Worm (Caenorhabditis elegans): ENCODE results near the gene twk-36.
A peak's percentile ranks its signal among the peaks of the same experiment; 100 is the strongest.

The twk-36 gene

ce11 chrV:17728336-17728735 lies 18.5 kb downstream of the twk-36 start:
- no peak for TF ChIP-seq Y53G8AR.9 (GFP tag; conservative IDR thresholded peaks at IDR 0.05)

DNA sequence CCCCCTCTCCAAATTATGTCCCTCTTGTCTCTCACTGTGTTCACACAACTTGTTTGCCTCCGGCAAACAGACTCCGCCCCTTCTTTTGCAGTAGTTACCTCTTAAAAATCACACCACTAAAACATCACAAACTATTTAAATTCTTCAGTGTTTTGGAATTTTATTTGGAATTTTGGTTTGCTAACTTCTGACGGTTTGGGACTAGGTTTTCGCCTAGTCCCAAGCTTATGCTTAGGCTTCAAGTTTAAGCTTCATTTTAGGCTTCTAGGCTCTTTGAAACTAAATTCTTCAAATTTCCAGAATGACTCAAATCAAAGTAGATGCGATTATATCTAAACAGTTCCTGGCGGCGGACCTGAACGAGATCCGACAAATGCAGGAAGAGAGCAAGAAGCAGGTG lies 22.2 kb downstream of the twk-36 start, which contains the start of gene fat-5:
Gene fat-5 (plus strand): TSS at position 301 of the 400 bp plus-strand sequence.
- TF ChIP-seq ceh-79 (tag; optimal IDR thresholded peaks at IDR 0.05) = no peak
- no peak for TF ChIP-seq F57A8.1 (GFP tag; optimal IDR thresholded peaks at IDR 0.05)
- no peak for TF ChIP-seq rec-8 (tag; optimal IDR thresholded peaks at IDR 0.05)
- TF ChIP-seq ceh-91 (GFP tag; IDR thresholded peaks at IDR 0.05) = no peak
- TF ChIP-seq ceh-58 (GFP tag; IDR thresholded peaks at IDR 0.05) = no peak
- no peak for TF ChIP-seq F39B2.1 (GFP tag; IDR thresholded peaks at IDR 0.05)
- no peak for TF ChIP-seq hlh-12 (tag; optimal IDR thresholded peaks at IDR 0.05)
- no peak for TF ChIP-seq mel-28 (tag; optimal IDR thresholded peaks at IDR 0.05; ENCODE audit: borderline replicate concordance)
- no peak for TF ChIP-seq mxl-1 (tag; optimal IDR thresholded peaks at IDR 0.05)
- no peak for TF ChIP-seq K11D2.4 (GFP tag; IDR thresholded peaks at IDR 0.05)
- no peak for TF ChIP-seq attf-6 (GFP tag; IDR thresholded peaks at IDR 0.05)
- TF ChIP-seq Y95B8A.8 (GFP tag; IDR thresholded peaks at IDR 0.05) = no peak
- TF ChIP-seq zim-3 (tag; optimal IDR thresholded peaks at IDR 0.05) = no peak
- TF ChIP-seq C17E4.6 (GFP tag; IDR thresholded peaks at IDR 0.05) = no peak
- TF ChIP-seq egl-18 (GFP tag; IDR thresholded peaks at IDR 0.05) = no peak
- TF ChIP-seq Y79H2A.3 (GFP tag; conservative IDR thresholded peaks at IDR 0.05) = no peak

ce11 chrV:17723142-17723781 lies 23.6 kb downstream of the twk-36 start:
- TF ChIP-seq nhr-80 (tag; optimal IDR thresholded peaks at IDR 0.05) = peak; percentile 44
- no peak for TF ChIP-seq hlh-12 (tag; optimal IDR thresholded peaks at IDR 0.05)

DNA sequence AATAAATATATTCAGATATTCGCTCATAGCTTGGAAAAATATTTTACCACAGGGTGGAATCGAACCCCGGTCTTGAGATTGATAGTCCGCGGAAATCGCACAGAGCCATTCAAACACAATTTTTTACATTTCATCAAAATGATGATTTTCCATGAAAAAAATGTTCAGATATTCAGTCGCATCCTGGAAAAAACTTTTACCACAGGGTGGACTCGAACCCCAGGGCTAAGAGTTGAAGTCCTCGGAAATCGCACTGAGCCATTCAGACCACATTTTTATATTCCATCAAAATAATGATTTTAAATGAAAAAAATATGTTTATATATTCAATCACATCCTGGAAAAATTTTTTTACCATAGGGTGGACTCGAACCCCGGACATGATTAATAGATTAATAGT lies 24.3 kb downstream of the twk-36 start:
- TF ChIP-seq B0261.1 (tag; optimal IDR thresholded peaks at IDR 0.05) (peak; percentile 46), tbp1 (GFP tag; optimal IDR thresholded peaks at IDR 0.05) (peak; percentile 72), ztf-26 (tag; optimal IDR thresholded peaks at IDR 0.05) (no peak), atf-7 (tag; optimal IDR thresholded peaks at IDR 0.05) (no peak), Y53G8AR.9 (GFP tag; conservative IDR thresholded peaks at IDR 0.05) (no peak), T07F8.4 (tag; optimal IDR thresholded peaks at IDR 0.05) (no peak), let-607 (tag; optimal IDR thresholded peaks at IDR 0.05) (no peak), nhr-80 (tag; optimal IDR thresholded peaks at IDR 0.05) (no peak), ceh-91 (GFP tag; IDR thresholded peaks at IDR 0.05) (no peak), attf-6 (GFP tag; IDR thresholded peaks at IDR 0.05) (0 out of 2 replicates have a peak, but pooled peaks have one; percentile 38), K11D2.4 (GFP tag; IDR thresholded peaks at IDR 0.05) (no peak), mes-4 (tag; optimal IDR thresholded peaks at IDR 0.05) (no peak), lin-26 (GFP tag; IDR thresholded peaks at IDR 0.05) (peak; percentile 57; the same call in 1 of the 2 replicates), die-1 (tag; optimal IDR thresholded peaks at IDR 0.05) (no peak), ztf-6 (GFP tag; IDR thresholded peaks at IDR 0.05) (no peak), rpc-1 (optimal IDR thresholded peaks at IDR 0.05) (peak; percentile 13), rpc-1 (tag; optimal IDR thresholded peaks at IDR 0.05) (peak; percentile 67), F37B4.10 (GFP tag; IDR thresholded peaks at IDR 0.05) (no peak)

DNA sequence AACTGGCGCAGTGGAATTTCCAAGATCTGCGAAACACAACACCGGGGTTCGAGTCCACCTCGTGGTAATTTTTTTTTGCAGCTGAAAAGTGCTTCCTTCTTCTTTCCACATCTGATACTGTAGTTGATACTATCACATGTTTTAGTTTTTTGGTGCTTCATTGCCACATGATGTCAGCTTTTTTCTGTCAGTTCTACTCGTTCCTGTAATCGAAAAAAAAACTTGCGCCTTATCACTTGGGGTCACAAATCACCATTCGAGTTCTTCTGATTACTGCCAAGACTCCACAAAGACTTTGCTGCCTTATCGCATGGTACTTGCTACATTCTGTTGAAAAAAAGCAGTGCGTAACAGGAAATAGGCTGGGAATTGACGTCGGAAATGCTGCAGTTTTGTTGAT lies 25.1 kb downstream of the twk-36 start:
- TF ChIP-seq athp-1 (tag; optimal IDR thresholded peaks at IDR 0.05) (no peak), snpc-4 (GFP tag; optimal IDR thresholded peaks at IDR 0.05) (no peak), snpc-4 (tag; optimal IDR thresholded peaks at IDR 0.05) (peak in 2 of 4 experiments; percentile 25 to 72), ztf-26 (tag; optimal IDR thresholded peaks at IDR 0.05) (peak; percentile 15), tbp1 (GFP tag; optimal IDR thresholded peaks at IDR 0.05) (peak; percentile 40), attf-5 (GFP tag; optimal IDR thresholded peaks at IDR 0.05) (peak; percentile 12), let-607 (tag; optimal IDR thresholded peaks at IDR 0.05) (peak in 1 of 2 experiments; percentile 31), ZK185.1 (tag; optimal IDR thresholded peaks at IDR 0.05; ENCODE audit: poor library complexity, severe bottlenecking) (no peak), pha-4 (tag; optimal IDR thresholded peaks at IDR 0.05) (peak; percentile 30), nhr-179 (tag; optimal IDR thresholded peaks at IDR 0.05) (no peak), ztf-22 (GFP tag; optimal IDR thresholded peaks at IDR 0.05) (peak; percentile 83), K11D2.4 (GFP tag; IDR thresholded peaks at IDR 0.05) (peak; percentile 49; the same call in 1 of the 2 replicates), B0336.3 (GFP tag; IDR thresholded peaks at IDR 0.05) (peak; percentile 52; the same call in 1 of the 2 replicates), ets-4 (GFP tag; optimal IDR thresholded peaks at IDR 0.05) (peak; percentile 49), nhr-90 (tag; optimal IDR thresholded peaks at IDR 0.05) (peak; percentile 6), zim-3 (tag; optimal IDR thresholded peaks at IDR 0.05) (no peak)

Measured in whole organism, young adult.